Worm (Caenorhabditis elegans) whole organism, L1 larva: ENCODE data around the gene pat-6.
A peak's percentile ranks its signal among the peaks of the same experiment; 100 is the strongest.

Experiments
- C04F5.9 ChIP-seq: sonication (generic microtip); optimal IDR thresholded peaks from 2 replicates; lab custom pipeline; 2016; ENCODE audit warnings: missing genetic modification characterization, missing compliant biosample characterization
- C16A3.4 ChIP-seq: fragments of 150-350 bp; optimal IDR thresholded peaks from 2 replicates; lab custom pipeline; 2014; ENCODE audit warnings: missing biosample characterization, missing genetic modification characterization
- F16B12.6 ChIP-seq: fragments of 150-350 bp; optimal IDR thresholded peaks from 2 replicates; lab custom pipeline; 2014; ENCODE audit warnings: missing biosample characterization, missing genetic modification characterization
- aha-1 ChIP-seq: fragments of 150-350 bp; optimal IDR thresholded peaks from 2 replicates; lab custom pipeline; 2014; ENCODE audit warnings: missing biosample characterization, missing genetic modification characterization
- alr-1 ChIP-seq: fragments of 200-800 bp; sonication (Bioruptor generic); optimal IDR thresholded peaks from 2 replicates; lab custom pipeline; 2018; ENCODE audit warnings: borderline replicate concordance, mild to moderate bottlenecking, missing genetic modification characterization, missing compliant biosample characterization
- blmp-1 ChIP-seq: fragments of 150-350 bp; optimal IDR thresholded peaks from 2 replicates; lab custom pipeline; 2014; ENCODE audit warnings: missing biosample characterization, missing genetic modification characterization
- ceh-63 ChIP-seq: fragments of 200-800 bp; sonication (Bioruptor generic); optimal IDR thresholded peaks from 2 replicates; lab custom pipeline; 2018; ENCODE audit warnings: mild to moderate bottlenecking, missing genetic modification characterization, missing compliant biosample characterization
- ceh-8 ChIP-seq: fragments of 200-800 bp; sonication (Bioruptor generic); optimal IDR thresholded peaks from 2 replicates; lab custom pipeline; 2018; ENCODE audit warnings: mild to moderate bottlenecking, missing genetic modification characterization, moderate library complexity, missing compliant biosample characterization
- ceh-82 ChIP-seq, 3 experiments: fragments of 150-350 bp in 1 of 3; sonication (generic microtip) in 2 of 3; optimal IDR thresholded peaks; 2 replicates each; lab custom pipeline; 2014 to 2017; ENCODE audit warnings: missing biosample characterization in 3 of 3, missing genetic modification characterization in 3 of 3
- ceh-88 ChIP-seq: fragments of 200-800 bp; sonication (Bioruptor generic); IDR thresholded peaks from 2 replicates; pipeline ENCODE4 v1.3.6; 2022; ENCODE audit warnings: missing genetic modification characterization, missing compliant biosample characterization
- ces-1 ChIP-seq: fragments of 150-350 bp; optimal IDR thresholded peaks from 2 replicates; lab custom pipeline; 2014; ENCODE audit warnings: missing biosample characterization, missing genetic modification reagents, missing genetic modification characterization
- efl-1 ChIP-seq, 4 experiments: fragments of 150-350 bp; optimal IDR thresholded peaks in 3 of 4; peaks in 1 of 4; 1 replicate in 1 of 4; 2 replicates in 3 of 4; lab custom pipeline; 2014; ENCODE audit warnings: missing biosample characterization in 2 of 4, missing genetic modification characterization in 2 of 4, missing genetic modification reagents in 2 of 4
- efl-3 ChIP-seq: fragments of 200-800 bp; sonication (Bioruptor generic); optimal IDR thresholded peaks from 2 replicates; lab custom pipeline; 2018; ENCODE audit warnings: mild to moderate bottlenecking, missing genetic modification characterization, missing compliant biosample characterization
- egl-13 ChIP-seq: sonication (generic microtip); optimal IDR thresholded peaks from 2 replicates; lab custom pipeline; 2016; ENCODE audit warnings: missing genotype, missing genetic modification reagents, missing genetic modification characterization, missing compliant biosample characterization
- elt-3 ChIP-seq, 6 experiments: fragments of 150-350 bp in 1 of 6; sonication (generic microtip); optimal IDR thresholded peaks; 2 replicates each; lab custom pipeline; 2017 to 2018; ENCODE audit warnings: missing biosample characterization in 6 of 6, missing genetic modification characterization in 6 of 6, inconsistent platforms in 1 of 6
- fkh-8 ChIP-seq: sonication (generic microtip); optimal IDR thresholded peaks from 2 replicates; lab custom pipeline; 2016; ENCODE audit warnings: mild to moderate bottlenecking, missing genetic modification characterization, missing compliant biosample characterization
- grh-1 ChIP-seq: fragments of 200-800 bp; sonication (Bioruptor generic); IDR thresholded peaks from 2 replicates; pipeline ENCODE4 v1.3.6; 2022; ENCODE audit warnings: missing genetic modification reagents, missing genetic modification characterization, missing compliant biosample characterization
- hlh-17 ChIP-seq: fragments of 200-800 bp; sonication (Bioruptor generic); optimal IDR thresholded peaks from 2 replicates; lab custom pipeline; 2018; ENCODE audit warnings: missing genetic modification characterization, mild to moderate bottlenecking, missing compliant biosample characterization, moderate library complexity, borderline replicate concordance
- hlh-4 ChIP-seq: sonication (generic microtip); optimal IDR thresholded peaks from 2 replicates; lab custom pipeline; 2016; ENCODE audit warnings: mild to moderate bottlenecking, missing genetic modification characterization, missing compliant biosample characterization
- irx-1 ChIP-seq: sonication (generic microtip); optimal IDR thresholded peaks from 2 replicates; lab custom pipeline; 2016; ENCODE audit warnings: missing genetic modification characterization, missing compliant biosample characterization
- isw-1 ChIP-seq: fragments of 200-800 bp; sonication (Bioruptor generic); IDR thresholded peaks from 2 replicates; pipeline ENCODE4 v1.3.6; 2022; ENCODE audit warnings: missing genetic modification characterization, missing compliant biosample characterization
- jun-1 ChIP-seq: fragments of 150-350 bp; optimal IDR thresholded peaks from 2 replicates; lab custom pipeline; 2014; ENCODE audit warnings: missing biosample characterization, missing genetic modification reagents, missing genetic modification characterization
- lin-35 ChIP-seq, 2 experiments: fragments of 150-350 bp; optimal IDR thresholded peaks; 2 replicates each; lab custom pipeline; 2014; ENCODE audit warnings: missing biosample characterization in 2 of 2, missing genetic modification characterization in 2 of 2, missing genetic modification reagents in 2 of 2
- lsy-2 ChIP-seq, 2 experiments: fragments of 150-350 bp; optimal IDR thresholded peaks; 2 replicates each; lab custom pipeline; 2014; ENCODE audit warnings: missing biosample characterization in 2 of 2, missing genetic modification characterization in 2 of 2
- mdl-1 ChIP-seq, 2 experiments: fragments of 150-350 bp; optimal IDR thresholded peaks; 2 replicates each; lab custom pipeline; 2014 to 2017; ENCODE audit warnings: missing biosample characterization in 2 of 2, missing genetic modification characterization in 2 of 2, inconsistent platforms in 1 of 2
- mep-1 ChIP-seq: fragments of 150-350 bp; optimal IDR thresholded peaks from 2 replicates; lab custom pipeline; 2014; ENCODE audit warnings: missing biosample characterization, missing genetic modification characterization
- nhr-11 ChIP-seq: fragments of 150-350 bp; optimal IDR thresholded peaks from 2 replicates; lab custom pipeline; 2014; ENCODE audit warnings: missing biosample characterization, missing genetic modification characterization
- nhr-12 ChIP-seq: sonication (generic microtip); optimal IDR thresholded peaks from 2 replicates; lab custom pipeline; 2017; ENCODE audit warnings: missing biosample characterization, missing genetic modification characterization
- nhr-20 ChIP-seq: sonication (generic microtip); optimal IDR thresholded peaks from 2 replicates; lab custom pipeline; 2016; ENCODE audit warnings: mild to moderate bottlenecking, missing genetic modification characterization, missing compliant biosample characterization
- nhr-237 ChIP-seq: fragments of 150-350 bp; optimal IDR thresholded peaks from 2 replicates; lab custom pipeline; 2014; ENCODE audit warnings: missing biosample characterization, missing genetic modification characterization
- nhr-71 ChIP-seq: sonication (generic microtip); optimal IDR thresholded peaks from 2 replicates; lab custom pipeline; 2016; ENCODE audit warnings: mild to moderate bottlenecking, missing genetic modification characterization, moderate library complexity, missing compliant biosample characterization
- nhr-76 ChIP-seq: sonication (generic microtip); optimal IDR thresholded peaks from 2 replicates; lab custom pipeline; 2017; ENCODE audit warnings: missing biosample characterization, missing genetic modification characterization
- nhr-85 ChIP-seq: sonication (generic microtip); peaks from one replicate; lab custom pipeline; 2016; ENCODE audit warnings: missing genetic modification characterization, inconsistent platforms, missing compliant biosample characterization
- nhr-90 ChIP-seq: sonication (generic microtip); optimal IDR thresholded peaks from 2 replicates; lab custom pipeline; 2016; ENCODE audit warnings: mild to moderate bottlenecking, missing genetic modification characterization, missing compliant biosample characterization; ENCODE audit not compliant: poor library complexity
- pag-3 ChIP-seq: sonication (generic microtip); optimal IDR thresholded peaks from 2 replicates; lab custom pipeline; 2017; ENCODE audit warnings: missing genetic modification characterization, mild to moderate bottlenecking, missing compliant biosample characterization, antibody characterized with exemption, borderline replicate concordance; ENCODE audit not compliant: insufficient read depth
- pax-3 ChIP-seq: fragments of 200-800 bp; sonication (Bioruptor generic); optimal IDR thresholded peaks from 2 replicates; lab custom pipeline; 2018; ENCODE audit warnings: mild to moderate bottlenecking, missing genetic modification characterization, moderate library complexity, missing compliant biosample characterization
- pqm-1 ChIP-seq: sonication (generic microtip); optimal IDR thresholded peaks from 3 replicates; lab custom pipeline; 2017; ENCODE audit warnings: missing biosample characterization, missing genetic modification characterization
- rnt-1 ChIP-seq: sonication (generic microtip); optimal IDR thresholded peaks from 2 replicates; lab custom pipeline; 2016; ENCODE audit warnings: mild to moderate bottlenecking, missing genetic modification characterization, moderate library complexity, missing compliant biosample characterization
- snpc-4 ChIP-seq: fragments of 150-350 bp; optimal IDR thresholded peaks from 2 replicates; lab custom pipeline; 2014; ENCODE audit warnings: missing biosample characterization, missing genetic modification characterization
- swsn-7 ChIP-seq: sonication (generic microtip); optimal IDR thresholded peaks from 2 replicates; lab custom pipeline; 2016; ENCODE audit warnings: missing genetic modification characterization, missing compliant biosample characterization
- tbx-2 ChIP-seq: sonication (generic microtip); optimal IDR thresholded peaks from 2 replicates; lab custom pipeline; 2016; ENCODE audit warnings: missing genetic modification characterization, missing compliant biosample characterization
- unc-62 ChIP-seq: fragments of 150-350 bp; optimal IDR thresholded peaks from 2 replicates; lab custom pipeline; 2014; ENCODE audit warnings: missing biosample characterization, missing genetic modification reagents, missing genetic modification characterization
- unc-86 ChIP-seq: sonication (generic microtip); optimal IDR thresholded peaks from 2 replicates; lab custom pipeline; 2016; ENCODE audit warnings: missing genetic modification characterization, missing compliant biosample characterization
- unc-98 ChIP-seq: fragments of 200-800 bp; sonication (Bioruptor generic); IDR thresholded peaks from 2 replicates; pipeline ENCODE4 v1.3.6; 2022; ENCODE audit warnings: missing genetic modification characterization, missing compliant biosample characterization
- zag-1 ChIP-seq: fragments of 150-350 bp; optimal IDR thresholded peaks from 2 replicates; lab custom pipeline; 2014; ENCODE audit warnings: missing biosample characterization, missing genetic modification characterization
- ztf-11 ChIP-seq, 2 experiments: sonication (generic microtip); optimal IDR thresholded peaks; 2 replicates each; lab custom pipeline; 2016 to 2017; ENCODE audit warnings: missing genetic modification characterization in 2 of 2, missing biosample characterization in 1 of 2, missing compliant biosample characterization in 1 of 2
- ztf-4 ChIP-seq: fragments of 150-350 bp; optimal IDR thresholded peaks from 2 replicates; lab custom pipeline; 2014; ENCODE audit warnings: missing biosample characterization, missing genetic modification characterization

Gene pat-6

ce11 chrIV:247494-247893 is 16.5 kb downstream of the pat-6 start (continued):
- TF ChIP-seq C16A3.4, result peak; percentile 32
- TF ChIP-seq, all 84 proteins: peak for 22

- TF ChIP-seq jun-1, result no peak
- TF ChIP-seq mdl-1 (tag; optimal IDR thresholded peaks at IDR 0.05; lab: Kevin White, UChicago), result no peak
- TF ChIP-seq ces-1 (GFP tag; lab: Kevin White, UChicago), result no peak
- TF ChIP-seq ceh-63 (GFP tag; lab: Kevin White, UChicago), result no peak
- TF ChIP-seq C04F5.9, result no peak
- TF ChIP-seq nhr-76, result no peak
- no peak for TF ChIP-seq aha-1
- TF ChIP-seq elt-3 (tag; optimal IDR thresholded peaks at IDR 0.05; lab: Kevin White, UChicago), result no peak
- no peak for TF ChIP-seq nhr-237
- TF ChIP-seq unc-98 (GFP tag; lab: Robert Waterston, UW), result no peak
- no peak for TF ChIP-seq nhr-12 (tag; lab: Kevin White, UChicago)
Observed at ce11 chrIV:244843-245242, 19.2 kb downstream of the pat-6 start, which contains the start of gene aass-1. Gene aass-1, plus strand, starts transcription at chrIV:245143.

DNA sequence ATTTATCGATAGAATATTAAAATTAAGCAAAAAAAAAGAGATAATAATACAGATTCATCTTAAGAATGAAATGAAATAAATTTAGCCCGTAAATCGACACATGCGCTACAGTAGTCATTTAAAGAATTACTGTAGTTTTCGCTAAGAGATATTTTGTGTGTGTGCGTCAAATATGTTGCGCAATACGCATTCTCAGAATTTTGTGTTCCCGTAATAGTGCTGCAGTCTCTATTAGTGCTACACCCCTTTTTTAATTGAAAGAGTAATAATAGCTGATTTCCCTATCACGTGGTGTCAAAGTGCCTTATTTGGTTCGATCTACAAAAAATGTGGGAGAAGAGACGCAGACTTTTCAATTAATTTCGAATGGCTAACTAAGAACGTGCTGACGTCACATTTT is 19.8 kb downstream of the pat-6 start:
- TF ChIP-seq snpc-4 (no peak), nhr-85 (tag; lab: Kevin White, UChicago) (peak; percentile 58), nhr-90 (tag; lab: Kevin White, UChicago) (no peak), unc-86 (tag; lab: Kevin White, UChicago) (no peak), pag-3 (tag; lab: Kevin White, UChicago) (no peak)

DNA sequence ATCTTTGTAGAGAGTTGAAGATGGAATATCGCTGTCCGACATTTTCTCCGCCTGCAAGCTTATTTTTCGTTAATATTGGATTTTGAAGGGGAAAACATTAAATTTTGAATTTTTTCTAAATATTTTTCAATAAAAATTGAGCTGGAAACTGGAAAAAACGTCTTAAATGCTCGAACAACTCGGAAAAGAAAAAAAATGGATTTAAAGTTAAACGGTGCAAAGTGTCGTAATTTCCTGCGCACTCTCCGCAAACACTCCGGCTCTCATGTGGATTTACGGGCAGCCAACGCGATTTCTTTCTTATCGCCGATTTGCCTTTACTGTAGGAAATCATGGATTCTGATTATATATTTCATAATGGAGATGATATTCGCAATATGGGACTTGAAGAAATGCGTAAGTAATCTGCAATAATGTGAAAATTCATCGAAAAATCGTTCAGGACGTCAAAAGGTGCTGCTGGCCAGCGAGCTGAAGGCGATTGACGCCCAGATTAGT is 23.7 kb downstream of the pat-6 start, which contains the start of the genes fnta-1 and cogc-8:
Gene fnta-1, minus strand, starts transcription at position 51 of the 498 bp plus-strand sequence.
Gene cogc-8, plus strand, starts transcription at position 195 of the 498 bp plus-strand sequence.
- peak; percentile 61 for TF ChIP-seq nhr-85 (tag; lab: Kevin White, UChicago)
- peak; percentile 36 for TF ChIP-seq nhr-20 (tag; lab: Kevin White, UChicago)
- no peak for TF ChIP-seq alr-1 (tag; lab: Kevin White, UChicago)
- TF ChIP-seq pqm-1, result no peak
- TF ChIP-seq mep-1, result peak; percentile 65
- peak; percentile 61 to 72 for TF ChIP-seq efl-1 (optimal IDR thresholded peaks at IDR 0.05; lab: Kevin White, UChicago)
- peak; percentile 72 to 97 for TF ChIP-seq efl-1 (GFP tag; optimal IDR thresholded peaks at IDR 0.05 in 1 of 2; lab: Kevin White, UChicago)
- peak; percentile 95 for TF ChIP-seq F16B12.6
- TF ChIP-seq lsy-2 (tag; optimal IDR thresholded peaks at IDR 0.05; lab: Kevin White, UChicago), result peak; percentile 59 to 71
- peak; percentile 1 for TF ChIP-seq C16A3.4
- TF ChIP-seq nhr-71 (tag; lab: Kevin White, UChicago), result peak; percentile 61
- TF ChIP-seq blmp-1 (tag; lab: Kevin White, UChicago), result no peak
- TF ChIP-seq rnt-1 (tag; lab: Kevin White, UChicago), result peak; percentile 50
- peak; percentile 24 for TF ChIP-seq fkh-8 (tag; lab: Kevin White, UChicago)
- no peak for TF ChIP-seq ceh-88 (GFP tag; lab: Robert Waterston, UW)
- TF ChIP-seq lin-35 (GFP tag; optimal IDR thresholded peaks at IDR 0.05; lab: Kevin White, UChicago), result peak; percentile 64 to 70
- no peak for TF ChIP-seq zag-1 (tag; lab: Kevin White, UChicago)
- no peak for TF ChIP-seq nhr-11 (tag; lab: Kevin White, UChicago)
- TF ChIP-seq hlh-17, result no peak
- TF ChIP-seq efl-3, result no peak
- TF ChIP-seq unc-62 (GFP tag; lab: Kevin White, UChicago), result no peak
- no peak for TF ChIP-seq hlh-4
- no peak for TF ChIP-seq ceh-8 (GFP tag; lab: Kevin White, UChicago)
- TF ChIP-seq irx-1 (tag; lab: Kevin White, UChicago), result no peak
- TF ChIP-seq mdl-1 (tag; optimal IDR thresholded peaks at IDR 0.05; lab: Kevin White, UChicago), result no peak
- peak; percentile 44 for TF ChIP-seq tbx-2 (tag; lab: Kevin White, UChicago)
- TF ChIP-seq ceh-82 (tag; optimal IDR thresholded peaks at IDR 0.05; lab: Kevin White, UChicago), result peak; percentile 31 to 52 (median 44)
- TF ChIP-seq C04F5.9, result peak; percentile 50
- peak; percentile 36 for TF ChIP-seq swsn-7 (tag; lab: Kevin White, UChicago)
- no peak for TF ChIP-seq ztf-11 (tag; optimal IDR thresholded peaks at IDR 0.05; lab: Kevin White, UChicago)
- TF ChIP-seq ztf-4 (tag; lab: Kevin White, UChicago), result no peak
- no peak for TF ChIP-seq grh-1 (GFP tag; lab: Robert Waterston, UW)
- no peak for TF ChIP-seq pax-3
- TF ChIP-seq egl-13 (tag; lab: Kevin White, UChicago), result no peak
- peak; percentile 8; the same call in 1 of the 2 replicates for TF ChIP-seq isw-1
